Worm (Caenorhabditis elegans) whole organism, young adult: ENCODE measurements around the gene snt-6.

Experiments
- ama-1 ChIP-seq, 3 experiments: fragments of 150-350 bp in 1 of 3; sonication (generic microtip) in 2 of 3; optimal IDR thresholded peaks; 2 replicates each; lab custom pipeline; 2014 to 2018; ENCODE audit warnings: missing biosample characterization in 2 of 3, missing genetic modification characterization in 2 of 3, missing genetic modification reagents in 2 of 3
- dpff-1 ChIP-seq: sonication (generic microtip); optimal IDR thresholded peaks from 2 replicates; lab custom pipeline; 2017; ENCODE audit warnings: mild to moderate bottlenecking, missing genetic modification characterization, missing compliant biosample characterization
- hlh-26 ChIP-seq: fragments of 200-800 bp; sonication (Bioruptor generic); conservative IDR thresholded peaks from 2 replicates; pipeline ENCODE4 v1.3.6; 2022; ENCODE audit warnings: missing genetic modification reagents, missing genetic modification characterization, missing compliant biosample characterization
- let-607 ChIP-seq, 2 experiments: fragments of 200-800 bp in 1 of 2; sonication (Bioruptor generic) in 1 of 2; sonication (generic microtip) in 1 of 2; optimal IDR thresholded peaks; 2 replicates each; lab custom pipeline; 2016 to 2018; ENCODE audit warnings: mild to moderate bottlenecking in 2 of 2, missing compliant biosample characterization in 2 of 2, missing genetic modification characterization in 2 of 2, moderate library complexity in 2 of 2, missing genotype in 1 of 2
- lir-1 ChIP-seq: fragments of 200-800 bp; sonication (Bioruptor generic); conservative IDR thresholded peaks from 2 replicates; pipeline ENCODE4 v1.3.6; 2022; ENCODE audit warnings: missing genetic modification reagents, missing genetic modification characterization, missing compliant biosample characterization
- madf-3 ChIP-seq: fragments of 200-800 bp; sonication (Bioruptor generic); IDR thresholded peaks from 2 replicates; pipeline ENCODE4 v1.3.6; 2022; ENCODE audit warnings: missing genetic modification reagents, missing genetic modification characterization, missing compliant biosample characterization
- snpc-1.3 ChIP-seq: sonication (generic microtip); optimal IDR thresholded peaks from 2 replicates; lab custom pipeline; 2017; ENCODE audit warnings: missing genetic modification characterization, mild to moderate bottlenecking, missing compliant biosample characterization, antibody characterized with exemption, moderate library complexity, missing genotype, missing genetic modification reagents; ENCODE audit not compliant: insufficient read depth
- tbx-9 ChIP-seq: sonication (generic microtip); optimal IDR thresholded peaks from 2 replicates; lab custom pipeline; 2016; ENCODE audit warnings: borderline replicate concordance, missing genetic modification characterization, inconsistent platforms, missing compliant biosample characterization
- ztf-18 ChIP-seq: sonication (generic microtip); optimal IDR thresholded peaks from 2 replicates; lab custom pipeline; 2016; ENCODE audit warnings: missing genotype, mild to moderate bottlenecking, missing genetic modification characterization, missing compliant biosample characterization

DNA sequence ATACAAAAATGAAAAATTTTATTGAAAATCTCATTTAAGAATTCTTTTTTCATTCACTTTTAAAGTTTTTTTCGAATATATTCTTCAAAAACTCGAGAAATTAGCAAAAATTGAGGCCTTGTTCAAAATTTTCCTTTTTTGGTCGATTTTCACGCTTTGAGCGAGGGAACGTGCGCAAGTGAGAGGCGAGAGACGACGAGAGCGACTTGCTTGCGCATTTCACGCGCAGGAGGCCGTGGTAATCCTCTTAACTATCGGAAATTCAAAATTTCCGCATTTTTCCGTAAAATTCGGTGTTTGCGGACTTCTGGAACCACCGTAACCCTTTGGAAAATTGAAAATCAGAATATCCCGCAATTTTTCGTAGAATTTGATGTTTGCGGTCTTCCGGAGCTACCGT lies 20.1 kb downstream of the snt-6 start:
- TF ChIP-seq lir-1 (GFP tag; lab: Robert Waterston, UW) (no peak), snpc-1.3 (tag; lab: Kevin White, UChicago) (no peak), tbx-9 (no peak), madf-3 (GFP tag; lab: Robert Waterston, UW) (no peak), ztf-18 (tag; lab: Kevin White, UChicago) (peak; percentile 32), hlh-26 (GFP tag; lab: Robert Waterston, UW) (no peak), dpff-1 (tag; lab: Kevin White, UChicago) (no peak), ama-1 (optimal IDR thresholded peaks at IDR 0.05; lab: Kevin White, UChicago) (no peak), ama-1 (GFP tag; optimal IDR thresholded peaks at IDR 0.05; lab: Kevin White, UChicago) (no peak), let-607 (tag; optimal IDR thresholded peaks at IDR 0.05; lab: Kevin White, UChicago) (no peak)
